Worm (Caenorhabditis elegans): ENCODE measurements around the gene parg-1.

DNA sequence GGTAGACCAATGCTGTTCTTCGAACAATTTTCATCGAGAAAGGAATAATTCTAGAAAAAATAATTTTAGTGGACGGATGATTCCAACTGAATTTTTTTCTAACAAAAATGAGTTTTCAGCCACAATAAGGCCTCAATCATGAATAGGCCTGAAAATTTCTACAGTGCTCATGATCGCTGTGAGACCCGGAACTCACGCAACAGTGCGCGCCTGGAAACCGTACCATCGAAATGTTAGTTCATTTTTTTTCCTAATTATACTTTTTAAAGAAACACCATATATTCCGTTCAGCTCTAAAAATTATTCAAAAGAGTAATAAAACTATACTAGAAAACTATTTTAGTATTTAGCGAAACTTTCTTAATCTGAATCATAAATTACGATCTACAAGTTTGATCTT lies 21.1 kb upstream of the parg-1 start:
- no peak for TF ChIP-seq C16A3.4 (tag; optimal IDR thresholded peaks at IDR 0.05)
- no peak for TF ChIP-seq irx-1 (tag; optimal IDR thresholded peaks at IDR 0.05)
- TF ChIP-seq fos-1 (tag; optimal IDR thresholded peaks at IDR 0.05), result no peak
- no peak for TF ChIP-seq nhr-77 (tag; optimal IDR thresholded peaks at IDR 0.05)
- TF ChIP-seq nhr-11 (tag; optimal IDR thresholded peaks at IDR 0.05), result no peak
- TF ChIP-seq ceh-82 (tag; optimal IDR thresholded peaks at IDR 0.05), result no peak
- no peak for TF ChIP-seq skn-1 (tag; optimal IDR thresholded peaks at IDR 0.05)
- TF ChIP-seq F16B12.6 (tag; optimal IDR thresholded peaks at IDR 0.05), result no peak
- no peak for TF ChIP-seq mdl-1 (tag; optimal IDR thresholded peaks at IDR 0.05)
- TF ChIP-seq tlp-1 (tag; optimal IDR thresholded peaks at IDR 0.05), result no peak
- TF ChIP-seq dpl-1 (GFP tag; optimal IDR thresholded peaks at IDR 0.05), result no peak
- TF ChIP-seq ces-1 (GFP tag; optimal IDR thresholded peaks at IDR 0.05), result no peak

Measured in whole organism, L1 larva.